Worm (Caenorhabditis elegans) whole organism, L4/young adult: ENCODE measurements around the gene sysm-1.

Source experiments
- W03F9.2 ChIP-seq: fragments of 150-350 bp; optimal IDR thresholded peaks from 2 replicates; lab custom pipeline; 2014; ENCODE audit warnings: missing biosample characterization, missing genetic modification characterization
- dao-5 ChIP-seq: sonication (generic microtip); optimal IDR thresholded peaks from 2 replicates; lab custom pipeline; 2016; ENCODE audit warnings: missing genotype, missing genetic modification characterization, moderate library complexity, missing compliant biosample characterization
- him-1 ChIP-seq: sonication (generic microtip); optimal IDR thresholded peaks from 2 replicates; lab custom pipeline; 2016; ENCODE audit warnings: missing genotype, missing genetic modification reagents, missing genetic modification characterization, missing compliant biosample characterization

sysm-1 gene

ce11 chrII:9059010-9059409, 24.0 kb downstream of the sysm-1 start:
- no peak for TF ChIP-seq him-1 (tag; lab: Kevin White, UChicago)
- no peak for TF ChIP-seq dao-5 (tag; lab: Kevin White, UChicago)
- TF ChIP-seq W03F9.2 (tag; lab: Kevin White, UChicago), result no peak

- TF ChIP-seq W03F9.2 (tag; lab: Kevin White, UChicago) (peak; percentile 90), dao-5 (tag; lab: Kevin White, UChicago) (no peak), him-1 (tag; lab: Kevin White, UChicago) (peak; percentile 41)
Measured at ce11 chrII:9057035-9057668, 25.8 kb downstream of the sysm-1 start, which contains the start of gene rpl-32. TSS of gene rpl-32 (minus strand) at chrII:9057085.

- TF ChIP-seq him-1 (tag; lab: Kevin White, UChicago) (no peak), dao-5 (tag; lab: Kevin White, UChicago) (peak; percentile 51)
Measured at ce11 chrII:9056215-9056819, 26.7 kb downstream of the sysm-1 start.

ce11 chrII:9054604-9055003, 28.4 kb downstream of the sysm-1 start, which contains the start of gene chmp-7:
TSS of gene chmp-7 (plus strand) at chrII:9054972.
- TF ChIP-seq him-1 (tag; lab: Kevin White, UChicago), result peak; percentile 62
- no peak for TF ChIP-seq W03F9.2 (tag; lab: Kevin White, UChicago)

- TF ChIP-seq W03F9.2 (tag; lab: Kevin White, UChicago) (no peak), him-1 (tag; lab: Kevin White, UChicago) (no peak), dao-5 (tag; lab: Kevin White, UChicago) (no peak)
Measured at ce11 chrII:9053564-9053963, 29.4 kb downstream of the sysm-1 start, which contains the start of gene T24B8.7. TSS of gene T24B8.7 (minus strand) at chrII:9053664.

ce11 chrII:9042059-9042458, 40.9 kb downstream of the sysm-1 start:
- TF ChIP-seq W03F9.2 (tag; lab: Kevin White, UChicago) (no peak), him-1 (tag; lab: Kevin White, UChicago) (no peak), dao-5 (tag; lab: Kevin White, UChicago) (no peak)

ce11 chrII:9041306-9041705, 41.7 kb downstream of the sysm-1 start, which contains the start of gene F37B12.3:
TSS of gene F37B12.3 (minus strand) at chrII:9041406.
- TF ChIP-seq him-1 (tag; lab: Kevin White, UChicago), result no peak
- TF ChIP-seq dao-5 (tag; lab: Kevin White, UChicago), result no peak
- no peak for TF ChIP-seq W03F9.2 (tag; lab: Kevin White, UChicago)

ce11 chrII:9038736-9039135, 44.3 kb downstream of the sysm-1 start:
- TF ChIP-seq dao-5 (tag; lab: Kevin White, UChicago), result no peak
- TF ChIP-seq him-1 (tag; lab: Kevin White, UChicago), result no peak
- TF ChIP-seq W03F9.2 (tag; lab: Kevin White, UChicago), result no peak

- no peak for TF ChIP-seq dao-5 (tag; lab: Kevin White, UChicago)
- no peak for TF ChIP-seq him-1 (tag; lab: Kevin White, UChicago)
- no peak for TF ChIP-seq W03F9.2 (tag; lab: Kevin White, UChicago)
Measured at ce11 chrII:9038201-9038600, 44.8 kb downstream of the sysm-1 start, which contains the start of gene gcs-1. TSS of gene gcs-1 (minus strand) at chrII:9038301.

ce11 chrII:9033034-9033433, 50.0 kb downstream of the sysm-1 start:
- TF ChIP-seq dao-5 (tag; lab: Kevin White, UChicago) (no peak), him-1 (tag; lab: Kevin White, UChicago) (no peak)
